Worm (Caenorhabditis elegans) whole organism, L4 larva: ENCODE results near the gene C54F6.15.
"Not testable (repeated sequence)": the region's sequence is repeated elsewhere in the genome, so short reads cannot be mapped to it uniquely, and the experiment has no call there.

Experiments used
- D1046.2 ChIP-seq: fragments of 200-800 bp; sonication (Bioruptor generic); IDR thresholded peaks from 2 replicates; pipeline ENCODE4 v1.3.6; 2022; ENCODE audit warnings: missing genetic modification characterization, missing compliant biosample characterization
- F26F4.8 ChIP-seq: fragments of 200-800 bp; sonication (Bioruptor generic); conservative IDR thresholded peaks from 2 replicates; pipeline ENCODE4 v1.3.6; 2022; ENCODE audit warnings: missing genetic modification characterization, missing compliant biosample characterization
- F44E2.7 ChIP-seq: fragments of 200-800 bp; sonication (Bioruptor generic); IDR thresholded peaks from 2 replicates; pipeline ENCODE4 v2.1.2; 2022; ENCODE audit warnings: missing genetic modification characterization, missing compliant biosample characterization
- T20F7.1 ChIP-seq: fragments of 200-800 bp; sonication (Bioruptor generic); optimal IDR thresholded peaks from 2 replicates; lab custom pipeline; 2018; ENCODE audit warnings: mild to moderate bottlenecking, missing genetic modification characterization, missing compliant biosample characterization
- Y105C5A.15 ChIP-seq: fragments of 200-800 bp; sonication (Bioruptor generic); IDR thresholded peaks from 2 replicates; pipeline ENCODE4 v1.3.6; 2022; ENCODE audit warnings: missing genetic modification characterization, missing compliant biosample characterization
- Y48G9A.11 ChIP-seq: fragments of 200-800 bp; sonication (Bioruptor generic); IDR thresholded peaks from 2 replicates; pipeline ENCODE4 v1.3.6; 2022; ENCODE audit warnings: missing genetic modification reagents, missing genetic modification characterization, missing compliant biosample characterization
- Y75B8A.6 ChIP-seq: fragments of 200-800 bp; sonication (Bioruptor generic); IDR thresholded peaks from 2 replicates; pipeline ENCODE4 v1.3.6; 2022; ENCODE audit warnings: missing genetic modification reagents, missing genetic modification characterization, missing compliant biosample characterization
- ZK337.2 ChIP-seq: fragments of 200-800 bp; sonication (Bioruptor generic); IDR thresholded peaks from 2 replicates; pipeline ENCODE4 v1.3.6; 2022; ENCODE audit warnings: missing genetic modification reagents, missing genetic modification characterization, missing compliant biosample characterization
- aha-1 ChIP-seq: fragments of 150-350 bp; peaks from one replicate; lab custom pipeline; 2014; ENCODE audit warnings: missing biosample characterization, missing genetic modification characterization
- arid-1 ChIP-seq: fragments of 200-800 bp; sonication (Bioruptor generic); conservative IDR thresholded peaks from 2 replicates; pipeline ENCODE4 v1.3.6; 2022; ENCODE audit warnings: missing genetic modification reagents, missing genetic modification characterization, missing compliant biosample characterization
- ceh-20 ChIP-seq: fragments of 200-800 bp; sonication (Bioruptor generic); IDR thresholded peaks from 2 replicates; pipeline ENCODE4 v1.3.6; 2022; ENCODE audit warnings: missing genetic modification reagents, missing genetic modification characterization, missing compliant biosample characterization
- ceh-44 ChIP-seq: fragments of 200-800 bp; sonication (Bioruptor generic); IDR thresholded peaks from 2 replicates; pipeline ENCODE4 v1.3.6; 2022; ENCODE audit warnings: missing genetic modification reagents, missing genetic modification characterization, missing compliant biosample characterization
- daf-19 ChIP-seq: fragments of 200-800 bp; sonication (Bioruptor generic); conservative IDR thresholded peaks from 2 replicates; pipeline ENCODE4 v1.3.6; 2022; ENCODE audit warnings: missing genetic modification characterization, missing compliant biosample characterization
- dmd-8 ChIP-seq: fragments of 200-800 bp; sonication (Bioruptor generic); IDR thresholded peaks from 2 replicates; pipeline ENCODE4 v1.3.6; 2022; ENCODE audit warnings: missing genetic modification characterization, missing compliant biosample characterization
- dmd-9 ChIP-seq: fragments of 200-800 bp; sonication (Bioruptor generic); IDR thresholded peaks from 2 replicates; pipeline ENCODE4 v1.3.6; 2022; ENCODE audit warnings: missing genetic modification reagents, missing genetic modification characterization, missing compliant biosample characterization
- duxl-1 ChIP-seq: sonication (generic microtip); optimal IDR thresholded peaks from 2 replicates; lab custom pipeline; 2016; ENCODE audit warnings: mild to moderate bottlenecking, missing genetic modification characterization, moderate library complexity, missing compliant biosample characterization; ENCODE audit not compliant: poor library complexity
- fkh-10 ChIP-seq: fragments of 150-350 bp; optimal IDR thresholded peaks from 2 replicates; lab custom pipeline; 2014; ENCODE audit warnings: missing biosample characterization, missing genetic modification reagents, missing genetic modification characterization
- lim-7 ChIP-seq: fragments of 200-800 bp; sonication (Bioruptor generic); IDR thresholded peaks from 2 replicates; pipeline ENCODE4 v1.3.6; 2022; ENCODE audit warnings: missing genetic modification characterization, missing compliant biosample characterization
- lin-1 ChIP-seq: fragments of 200-800 bp; sonication (Bioruptor generic); IDR thresholded peaks from 2 replicates; pipeline ENCODE4 v1.3.6; 2022; ENCODE audit warnings: missing genetic modification reagents, missing genetic modification characterization, missing compliant biosample characterization
- lin-39 ChIP-seq: fragments of 150-350 bp; optimal IDR thresholded peaks from 2 replicates; lab custom pipeline; 2014; ENCODE audit warnings: missing biosample characterization, missing genetic modification reagents, missing genetic modification characterization
- lir-3 ChIP-seq: sonication (generic microtip); optimal IDR thresholded peaks from 2 replicates; lab custom pipeline; 2016; ENCODE audit warnings: mild to moderate bottlenecking, missing genetic modification characterization, missing compliant biosample characterization
- madf-5 ChIP-seq, 2 experiments: fragments of 200-800 bp; sonication (Bioruptor generic); IDR thresholded peaks; 2 replicates each; pipeline ENCODE4 v1.3.6; 2022; ENCODE audit warnings: missing compliant biosample characterization in 2 of 2, missing genetic modification characterization in 2 of 2
- madf-9 ChIP-seq: fragments of 200-800 bp; sonication (Bioruptor generic); conservative IDR thresholded peaks from 2 replicates; pipeline ENCODE4 v1.3.6; 2022; ENCODE audit warnings: missing genetic modification reagents, missing genetic modification characterization, missing compliant biosample characterization
- mdt-29 ChIP-seq: fragments of 200-800 bp; sonication (Bioruptor generic); IDR thresholded peaks from 2 replicates; pipeline ENCODE4 v1.3.6; 2022; ENCODE audit warnings: missing genetic modification reagents, missing genetic modification characterization, missing compliant biosample characterization
- mxl-2 ChIP-seq: fragments of 200-800 bp; sonication (Bioruptor generic); conservative IDR thresholded peaks from 2 replicates; pipeline ENCODE4 v1.3.6; 2022; ENCODE audit warnings: missing genetic modification reagents, missing genetic modification characterization, missing compliant biosample characterization
- nhr-102 ChIP-seq: sonication (generic microtip); optimal IDR thresholded peaks from 2 replicates; lab custom pipeline; 2016; ENCODE audit warnings: mild to moderate bottlenecking, missing genetic modification characterization, moderate library complexity, missing compliant biosample characterization
- nhr-111 ChIP-seq: fragments of 200-800 bp; sonication (Bioruptor generic); optimal IDR thresholded peaks from 2 replicates; lab custom pipeline; 2018; ENCODE audit warnings: mild to moderate bottlenecking, missing genetic modification characterization, missing compliant biosample characterization
- nhr-25 ChIP-seq: sonication (generic microtip); optimal IDR thresholded peaks from 2 replicates; lab custom pipeline; 2017; ENCODE audit warnings: missing genetic modification characterization, mild to moderate bottlenecking, missing compliant biosample characterization, antibody characterized with exemption, moderate library complexity, borderline replicate concordance; ENCODE audit not compliant: insufficient read depth
- nhr-41 ChIP-seq: fragments of 200-800 bp; sonication (Bioruptor generic); IDR thresholded peaks from 2 replicates; pipeline ENCODE4 v1.3.6; 2022; ENCODE audit warnings: missing genetic modification reagents, missing genetic modification characterization, missing compliant biosample characterization
- nhr-42 ChIP-seq: fragments of 200-800 bp; sonication (Bioruptor generic); IDR thresholded peaks from 2 replicates; pipeline ENCODE4 v1.3.6; 2022; ENCODE audit warnings: missing genetic modification characterization, missing compliant biosample characterization
- pha-4 ChIP-seq, 2 experiments: fragments of 150-350 bp in 1 of 2; fragments of 200-800 bp in 1 of 2; sonication (Bioruptor generic) in 1 of 2; IDR thresholded peaks in 1 of 2; optimal IDR thresholded peaks in 1 of 2; 2 replicates each; pipeline versions ENCODE4 v1.3.6 to Lab custom; 2014 to 2022; ENCODE audit warnings: missing genetic modification characterization in 2 of 2, missing genetic modification reagents in 2 of 2, missing biosample characterization in 1 of 2, missing compliant biosample characterization in 1 of 2
- php-3 ChIP-seq: fragments of 200-800 bp; sonication (Bioruptor generic); IDR thresholded peaks from 2 replicates; pipeline ENCODE4 v1.3.6; 2022; ENCODE audit warnings: missing genetic modification reagents, missing genetic modification characterization, missing compliant biosample characterization
- pqm-1 ChIP-seq: sonication (generic microtip); optimal IDR thresholded peaks from 2 replicates; lab custom pipeline; 2017; ENCODE audit warnings: missing biosample characterization, missing genetic modification characterization
- snpc-1.2 ChIP-seq: fragments of 200-800 bp; sonication (Bioruptor generic); IDR thresholded peaks from 2 replicates; pipeline ENCODE4 v1.3.6; 2022; ENCODE audit warnings: missing genetic modification reagents, missing genetic modification characterization, missing compliant biosample characterization
- spr-1 ChIP-seq: sonication (generic microtip); optimal IDR thresholded peaks from 2 replicates; lab custom pipeline; 2016; ENCODE audit warnings: mild to moderate bottlenecking, missing genetic modification characterization, missing compliant biosample characterization
- tra-1 ChIP-seq: fragments of 200-800 bp; sonication (Bioruptor generic); IDR thresholded peaks from 2 replicates; pipeline ENCODE4 v1.3.6; 2022; ENCODE audit warnings: missing genetic modification reagents, missing genetic modification characterization, missing compliant biosample characterization
- unc-62 ChIP-seq, 3 experiments: fragments of 150-350 bp in 1 of 3; sonication (generic microtip); optimal IDR thresholded peaks in 2 of 3; peaks in 1 of 3; 1 replicate in 1 of 3; 2 replicates in 2 of 3; lab custom pipeline; 2014 to 2017; ENCODE audit warnings: missing biosample characterization in 3 of 3, missing genetic modification characterization in 3 of 3, missing genetic modification reagents in 3 of 3, missing genotype in 1 of 3
- vab-7 ChIP-seq: fragments of 200-800 bp; sonication (Bioruptor generic); IDR thresholded peaks from 2 replicates; pipeline ENCODE4 v1.3.6; 2022; ENCODE audit warnings: missing genetic modification reagents, missing genetic modification characterization, missing compliant biosample characterization

C54F6.15 gene

ce11 chrV:7555875-7556274 is 33.7 kb upstream of the C54F6.15 start:
- peak in 1 of 2 experiments; percentile 34 for TF ChIP-seq unc-62 (GFP tag; optimal IDR thresholded peaks at IDR 0.05 in 1 of 2; lab: Kevin White, UChicago)
- no peak for TF ChIP-seq unc-62 (tag; optimal IDR thresholded peaks at IDR 0.05; lab: Kevin White, UChicago)
- TF ChIP-seq duxl-1, result no peak
- TF ChIP-seq spr-1 (tag; lab: Kevin White, UChicago), result no peak
- no peak for TF ChIP-seq T20F7.1 (GFP tag; lab: Kevin White, UChicago)
- TF ChIP-seq madf-5 (GFP tag; IDR thresholded peaks at IDR 0.05; lab: Robert Waterston, UW), result no peak
- TF ChIP-seq D1046.2, result no peak

- TF ChIP-seq aha-1 (tag; lab: Kevin White, UChicago) (peak; percentile 1), unc-62 (GFP tag; optimal IDR thresholded peaks at IDR 0.05 in 1 of 2; lab: Kevin White, UChicago) (peak in 1 of 2 experiments; percentile 95), unc-62 (tag; optimal IDR thresholded peaks at IDR 0.05; lab: Kevin White, UChicago) (no peak), nhr-111 (GFP tag; lab: Kevin White, UChicago) (no peak), F26F4.8 (no peak)
Measured at ce11 chrV:7553873-7554362, 31.7 kb upstream of the C54F6.15 start, which contains the start of gene ttr-10. Gene ttr-10, minus strand, starts transcription at chrV:7553923.

- TF ChIP-seq pha-4 (GFP tag; IDR thresholded peaks at IDR 0.05; lab: Robert Waterston, UW) (no peak), pha-4 (tag; optimal IDR thresholded peaks at IDR 0.05; lab: Kevin White, UChicago) (no peak), duxl-1 (no peak), fkh-10 (GFP tag; lab: Kevin White, UChicago) (no peak), nhr-25 (no peak), pqm-1 (tag; lab: Kevin White, UChicago) (no peak), dmd-9 (GFP tag; lab: Robert Waterston, UW) (no peak), nhr-102 (no peak), nhr-111 (GFP tag; lab: Kevin White, UChicago) (no peak), aha-1 (tag; lab: Kevin White, UChicago) (no peak), lin-39 (tag; lab: Kevin White, UChicago) (no peak), daf-19 (GFP tag; lab: Robert Waterston, UW) (no peak), spr-1 (tag; lab: Kevin White, UChicago) (no peak), T20F7.1 (GFP tag; lab: Kevin White, UChicago) (no peak)
Measured at ce11 chrV:7551821-7552220, 29.6 kb upstream of the C54F6.15 start, which contains the start of gene F19F10.3. Gene F19F10.3, plus strand, starts transcription at chrV:7552121.

- peak; percentile 73 for TF ChIP-seq ZK337.2
- TF ChIP-seq ceh-20, result 0 out of 2 replicates have a peak, but pooled peaks have one; percentile 59
- TF ChIP-seq Y105C5A.15 (GFP tag; lab: Robert Waterston, UW), result peak; percentile 87
- TF ChIP-seq madf-5 (GFP tag; IDR thresholded peaks at IDR 0.05; lab: Robert Waterston, UW), result peak in 1 of 2 experiments; percentile 76; a peak in 1 of 4 replicates
- TF ChIP-seq nhr-41 (GFP tag; lab: Robert Waterston, UW), result peak; percentile 73; the same call in 1 of the 2 replicates
- TF ChIP-seq dmd-9 (GFP tag; lab: Robert Waterston, UW), result peak; percentile 76
- peak; percentile 0 for TF ChIP-seq lir-3 (tag; lab: Kevin White, UChicago)
- peak; percentile 71; the same call in 1 of the 2 replicates for TF ChIP-seq mdt-29
- peak; percentile 78 for TF ChIP-seq pha-4 (GFP tag; IDR thresholded peaks at IDR 0.05; lab: Robert Waterston, UW)
- TF ChIP-seq pha-4 (tag; optimal IDR thresholded peaks at IDR 0.05; lab: Kevin White, UChicago), result not testable (repeated sequence)
- TF ChIP-seq Y75B8A.6 (GFP tag; lab: Robert Waterston, UW), result 0 out of 2 replicates have a peak, but pooled peaks have one; percentile 10
- TF ChIP-seq snpc-1.2 (GFP tag; lab: Robert Waterston, UW), result peak; percentile 91
- TF ChIP-seq mxl-2 (GFP tag; lab: Robert Waterston, UW), result 0 out of 2 replicates have a peak, but pooled peaks have one; percentile 18
- TF ChIP-seq dmd-8 (GFP tag; lab: Robert Waterston, UW), result peak; percentile 95
- peak; percentile 78; the same call in 1 of the 2 replicates for TF ChIP-seq Y48G9A.11 (GFP tag; lab: Robert Waterston, UW)
- TF ChIP-seq nhr-42, result peak; percentile 62; the same call in 1 of the 2 replicates
- TF ChIP-seq lin-1 (GFP tag; lab: Robert Waterston, UW), result peak; percentile 85
- 0 out of 2 replicates have a peak, but pooled peaks have one; percentile 39 for TF ChIP-seq php-3 (GFP tag; lab: Robert Waterston, UW)
- peak; percentile 85 for TF ChIP-seq vab-7 (GFP tag; lab: Robert Waterston, UW)
- TF ChIP-seq F26F4.8, result peak; percentile 95
- TF ChIP-seq madf-9 (GFP tag; lab: Robert Waterston, UW), result peak; percentile 74
- TF ChIP-seq lim-7 (GFP tag; lab: Robert Waterston, UW), result peak; percentile 90
- peak; percentile 81; the same call in 1 of the 2 replicates for TF ChIP-seq D1046.2
- TF ChIP-seq ceh-44 (GFP tag; lab: Robert Waterston, UW), result peak; percentile 86
- peak; percentile 85 for TF ChIP-seq arid-1 (GFP tag; lab: Robert Waterston, UW)
- TF ChIP-seq tra-1 (GFP tag; lab: Robert Waterston, UW), result peak; percentile 66; the same call in 1 of the 2 replicates
- TF ChIP-seq F44E2.7 (GFP tag; lab: Robert Waterston, UW), result peak; percentile 79
Measured at ce11 chrV:7548499-7548898, 26.3 kb upstream of the C54F6.15 start.
